Fruit fly (Drosophila melanogaster) whole organism, embryonic: ENCODE measurements around the gene CG15882.

ENCODE experiments used
- CG10267 ChIP-seq: fragments of 200-800 bp; sonication (Bioruptor generic); optimal IDR thresholded peaks from 2 replicates; lab custom pipeline; 2018; ENCODE audit warnings: missing biosample characterization, mild to moderate bottlenecking, missing genetic modification characterization, moderate library complexity
- CG10654 ChIP-seq: fragments of 200-800 bp; sonication (Bioruptor generic); optimal IDR thresholded peaks from 2 replicates; lab custom pipeline; 2016; ENCODE audit warnings: missing biosample characterization, missing genetic modification characterization
- CG12391 ChIP-seq: fragments of 200-800 bp; sonication (Bioruptor generic); optimal IDR thresholded peaks from 3 replicates; lab custom pipeline; 2018; ENCODE audit warnings: missing biosample characterization, mild to moderate bottlenecking, missing genetic modification characterization, moderate library complexity
- CG15479 ChIP-seq: fragments of 200-800 bp; sonication (Bioruptor generic); optimal IDR thresholded peaks from 3 replicates; lab custom pipeline; 2019; ENCODE audit warnings: missing biosample characterization, mild to moderate bottlenecking, missing genetic modification characterization, moderate library complexity
- CG15696 ChIP-seq: fragments of 200-800 bp; sonication (Bioruptor generic); optimal IDR thresholded peaks from 2 replicates; lab custom pipeline; 2019; ENCODE audit warnings: missing biosample characterization, mild to moderate bottlenecking, missing genetic modification characterization, moderate library complexity
- CG16815 ChIP-seq: fragments of 200-800 bp; sonication (Bioruptor generic); optimal IDR thresholded peaks from 3 replicates; lab custom pipeline; 2017; ENCODE audit warnings: missing biosample characterization, mild to moderate bottlenecking, missing genetic modification characterization
- CG17385 ChIP-seq: fragments of 200-800 bp; sonication (Bioruptor generic); optimal IDR thresholded peaks from 3 replicates; lab custom pipeline; 2018; ENCODE audit warnings: missing biosample characterization, mild to moderate bottlenecking, missing genetic modification characterization
- CG17568 ChIP-seq: fragments of 200-800 bp; sonication (Bioruptor generic); optimal IDR thresholded peaks from 2 replicates; lab custom pipeline; 2018; ENCODE audit warnings: missing biosample characterization, mild to moderate bottlenecking, missing genetic modification characterization, moderate library complexity
- CG17829 ChIP-seq: fragments of 200-800 bp; optimal IDR thresholded peaks from 2 replicates; lab custom pipeline; 2019; ENCODE audit warnings: missing biosample characterization, mild to moderate bottlenecking, missing genetic modification characterization, moderate library complexity
- CG18599 ChIP-seq: fragments of 200-800 bp; sonication (Bioruptor generic); optimal IDR thresholded peaks from 3 replicates; lab custom pipeline; 2017; ENCODE audit warnings: missing biosample characterization, missing genetic modification characterization, mild to moderate bottlenecking, moderate library complexity, missing genetic modification reagents
- CG31224 ChIP-seq: fragments of 200-800 bp; sonication (Bioruptor generic); IDR thresholded peaks from 2 replicates; pipeline ENCODE4 v1.3.6; 2022; ENCODE audit warnings: missing biosample characterization, missing genetic modification characterization
- CG42726 ChIP-seq: fragments of 200-800 bp; sonication (Bioruptor generic); IDR thresholded peaks from 2 replicates; pipeline ENCODE4 v1.3.6; 2022; ENCODE audit warnings: missing biosample characterization, missing genetic modification characterization; ENCODE audit not compliant: partially characterized antibody
- CG4282 ChIP-seq: fragments of 200-800 bp; sonication (Bioruptor generic); optimal IDR thresholded peaks from 2 replicates; lab custom pipeline; 2016; ENCODE audit warnings: missing biosample characterization, missing genetic modification characterization
- CG8281 ChIP-seq: fragments of 200-800 bp; sonication (Bioruptor generic); optimal IDR thresholded peaks from 2 replicates; lab custom pipeline; 2018; ENCODE audit warnings: missing biosample characterization, mild to moderate bottlenecking, missing genetic modification characterization, moderate library complexity
- CTCF ChIP-seq: fragments of 200-800 bp; sonication (Bioruptor generic); optimal IDR thresholded peaks from 2 replicates; lab custom pipeline; 2017; ENCODE audit warnings: missing biosample characterization, mild to moderate bottlenecking, missing genetic modification characterization, moderate library complexity
- Dad ChIP-seq: fragments of 200-800 bp; sonication (Bioruptor generic); optimal IDR thresholded peaks from 3 replicates; lab custom pipeline; 2016; ENCODE audit warnings: missing biosample characterization, missing genetic modification characterization
- Dref ChIP-seq: fragments of 200-800 bp; sonication (Bioruptor generic); IDR thresholded peaks from 2 replicates; pipeline ENCODE4 v1.3.6; 2022; ENCODE audit warnings: missing biosample characterization, missing genetic modification characterization
- E2f1 ChIP-seq: fragments of 200-800 bp; sonication (Bioruptor generic); IDR thresholded peaks from 2 replicates; pipeline ENCODE4 v1.3.6; 2022; ENCODE audit warnings: missing biosample characterization, missing genetic modification characterization
- Ets97D ChIP-seq: fragments of 200-800 bp; sonication (Bioruptor generic); optimal IDR thresholded peaks from 3 replicates; lab custom pipeline; 2016; ENCODE audit warnings: missing biosample characterization, missing genetic modification characterization
- GATAe ChIP-seq: fragments of 200-800 bp; sonication (Bioruptor generic); conservative IDR thresholded peaks from 2 replicates; pipeline ENCODE4 v1.3.6; 2022; ENCODE audit warnings: missing biosample characterization, missing genetic modification characterization
- Hr3 ChIP-seq: fragments of 200-800 bp; sonication (Bioruptor generic); optimal IDR thresholded peaks from 3 replicates; lab custom pipeline; 2016; ENCODE audit warnings: missing biosample characterization, missing genetic modification characterization
- Hr39 ChIP-seq: fragments of >200 bp; optimal IDR thresholded peaks from 2 replicates; lab custom pipeline; 2017
- Lim3 ChIP-seq: fragments of 200-800 bp; sonication (Bioruptor generic); IDR thresholded peaks from 2 replicates; pipeline ENCODE4 v1.3.6; 2022; ENCODE audit warnings: missing biosample characterization, missing genetic modification characterization
- Mad ChIP-seq: fragments of 200-800 bp; sonication (Bioruptor generic); optimal IDR thresholded peaks from 2 replicates; lab custom pipeline; 2016; ENCODE audit warnings: missing biosample characterization, missing genetic modification characterization
- Meics ChIP-seq: fragments of 200-800 bp; sonication (Bioruptor generic); optimal IDR thresholded peaks from 2 replicates; lab custom pipeline; 2017; ENCODE audit warnings: missing biosample characterization, mild to moderate bottlenecking, missing genetic modification characterization
- NFAT ChIP-seq: fragments of 200-800 bp; sonication (Bioruptor generic); IDR thresholded peaks from 2 replicates; pipeline ENCODE4 v1.3.6; 2022; ENCODE audit warnings: missing biosample characterization, missing genetic modification characterization
- Oaz ChIP-seq: fragments of 200-800 bp; sonication (Bioruptor generic); IDR thresholded peaks from 2 replicates; pipeline ENCODE4 v1.3.6; 2022; ENCODE audit warnings: missing biosample characterization, missing genetic modification characterization
- Ptx1 ChIP-seq: fragments of 200-800 bp; sonication (Bioruptor generic); IDR thresholded peaks from 2 replicates; pipeline ENCODE4 v1.3.6; 2022; ENCODE audit warnings: missing biosample characterization, missing genetic modification characterization
- Rfx ChIP-seq: fragments of 200-800 bp; sonication (Bioruptor generic); IDR thresholded peaks from 2 replicates; pipeline ENCODE4 v1.3.6; 2022; ENCODE audit warnings: missing biosample characterization, missing genetic modification characterization
- Ssrp ChIP-seq: fragments of 200-800 bp; sonication (Bioruptor generic); optimal IDR thresholded peaks from 2 replicates; lab custom pipeline; 2018; ENCODE audit warnings: missing biosample characterization, mild to moderate bottlenecking, missing genetic modification characterization, moderate library complexity
- bab2 ChIP-seq: fragments of 200-800 bp; sonication (Bioruptor generic); optimal IDR thresholded peaks from 2 replicates; lab custom pipeline; 2016; ENCODE audit warnings: missing biosample characterization, missing genetic modification characterization
- br ChIP-seq: fragments of >200 bp; optimal IDR thresholded peaks from 2 replicates; lab custom pipeline; 2017
- chn ChIP-seq: fragments of 200-800 bp; sonication (Bioruptor generic); optimal IDR thresholded peaks from 2 replicates; lab custom pipeline; 2016; ENCODE audit warnings: missing biosample characterization, missing genetic modification characterization
- ci ChIP-seq: fragments of 200-800 bp; sonication (Bioruptor generic); IDR thresholded peaks from 3 replicates; pipeline ENCODE4 v1.3.6; 2022; ENCODE audit warnings: missing biosample characterization, missing genetic modification characterization
- da ChIP-seq: fragments of 200-800 bp; sonication (Bioruptor generic); optimal IDR thresholded peaks from 2 replicates; lab custom pipeline; 2016; ENCODE audit warnings: missing biosample characterization, missing genetic modification characterization
- emc ChIP-seq: fragments of 200-800 bp; sonication (Bioruptor generic); optimal IDR thresholded peaks from 2 replicates; lab custom pipeline; 2016; ENCODE audit warnings: missing biosample characterization, missing genetic modification characterization
- en ChIP-seq: fragments of 200-800 bp; sonication (Bioruptor generic); optimal IDR thresholded peaks from 2 replicates; lab custom pipeline; 2016; ENCODE audit warnings: missing biosample characterization, missing genetic modification characterization
- fd96Cb ChIP-seq: fragments of 200-800 bp; sonication (Bioruptor generic); optimal IDR thresholded peaks from 2 replicates; lab custom pipeline; 2018; ENCODE audit warnings: missing biosample characterization, mild to moderate bottlenecking, missing genetic modification characterization, moderate library complexity
- gce ChIP-seq: fragments of 200-800 bp; sonication (Bioruptor generic); IDR thresholded peaks from 3 replicates; pipeline ENCODE4 v1.3.6; 2022; ENCODE audit warnings: missing biosample characterization, missing genetic modification characterization
- gcm2 ChIP-seq: fragments of 200-800 bp; sonication (Bioruptor generic); optimal IDR thresholded peaks from 2 replicates; lab custom pipeline; 2016; ENCODE audit warnings: missing biosample characterization, missing genetic modification characterization
- gsb ChIP-seq: fragments of 200-800 bp; sonication (Bioruptor generic); IDR thresholded peaks from 2 replicates; pipeline ENCODE4 v1.3.6; 2022; ENCODE audit warnings: missing biosample characterization, missing genetic modification characterization
- lab ChIP-seq: fragments of 200-800 bp; sonication (Bioruptor generic); optimal IDR thresholded peaks from 3 replicates; lab custom pipeline; 2017; ENCODE audit warnings: missing biosample characterization, missing genetic modification characterization, mild to moderate bottlenecking, moderate library complexity, missing genetic modification reagents
- lbe ChIP-seq: fragments of 200-800 bp; sonication (Bioruptor generic); optimal IDR thresholded peaks from 2 replicates; lab custom pipeline; 2016; ENCODE audit warnings: missing biosample characterization, mild to moderate bottlenecking, missing genetic modification characterization
- maf-S ChIP-seq: fragments of 200-800 bp; sonication (Bioruptor generic); optimal IDR thresholded peaks from 2 replicates; lab custom pipeline; 2016; ENCODE audit warnings: missing biosample characterization, missing genetic modification characterization
- pita ChIP-seq: fragments of 200-800 bp; sonication (Bioruptor generic); optimal IDR thresholded peaks from 2 replicates; lab custom pipeline; 2017; ENCODE audit warnings: missing biosample characterization, mild to moderate bottlenecking, missing genetic modification characterization
- prd ChIP-seq, 3 experiments: fragments of >200 bp in 2 of 3; fragments of 200-800 bp in 1 of 3; sonication (Bioruptor generic) in 1 of 3; optimal IDR thresholded peaks in 2 of 3; IDR thresholded peaks in 1 of 3; 2 replicates in 2 of 3; 3 replicates in 1 of 3; pipeline versions ENCODE4 v1.3.6 to Lab custom; 2017 to 2022; ENCODE audit warnings: missing biosample characterization in 1 of 3, missing genetic modification characterization in 1 of 3
- sc ChIP-seq, 3 experiments: fragments of >200 bp in 2 of 3; fragments of 200-800 bp in 1 of 3; sonication (Bioruptor generic) in 1 of 3; optimal IDR thresholded peaks; 2 replicates in 2 of 3; 3 replicates in 1 of 3; lab custom pipeline; 2017; ENCODE audit warnings: mild to moderate bottlenecking in 1 of 3, missing biosample characterization in 1 of 3, missing genetic modification characterization in 1 of 3, missing genetic modification reagents in 1 of 3
- sd ChIP-seq: fragments of 200-800 bp; sonication (Bioruptor generic); optimal IDR thresholded peaks from 3 replicates; lab custom pipeline; 2018; ENCODE audit warnings: missing biosample characterization, mild to moderate bottlenecking, missing genetic modification characterization, moderate library complexity
- sim ChIP-seq: fragments of 200-800 bp; sonication (Bioruptor generic); IDR thresholded peaks from 2 replicates; pipeline ENCODE4 v1.3.6; 2022; ENCODE audit warnings: missing biosample characterization, missing genetic modification characterization
- slp2 ChIP-seq: fragments of 200-800 bp; sonication (Bioruptor generic); optimal IDR thresholded peaks from 2 replicates; lab custom pipeline; 2016; ENCODE audit warnings: missing biosample characterization, missing genetic modification characterization
- toy ChIP-seq: fragments of 200-800 bp; sonication (Bioruptor generic); IDR thresholded peaks from 2 replicates; pipeline ENCODE4 v1.3.6; 2022; ENCODE audit warnings: missing biosample characterization, missing genetic modification characterization
- twi ChIP-seq: fragments of 200-800 bp; optimal IDR thresholded peaks from 2 replicates; lab custom pipeline; 2019; ENCODE audit warnings: missing biosample characterization, mild to moderate bottlenecking, missing genetic modification characterization, moderate library complexity

CG15882 gene

DNA sequence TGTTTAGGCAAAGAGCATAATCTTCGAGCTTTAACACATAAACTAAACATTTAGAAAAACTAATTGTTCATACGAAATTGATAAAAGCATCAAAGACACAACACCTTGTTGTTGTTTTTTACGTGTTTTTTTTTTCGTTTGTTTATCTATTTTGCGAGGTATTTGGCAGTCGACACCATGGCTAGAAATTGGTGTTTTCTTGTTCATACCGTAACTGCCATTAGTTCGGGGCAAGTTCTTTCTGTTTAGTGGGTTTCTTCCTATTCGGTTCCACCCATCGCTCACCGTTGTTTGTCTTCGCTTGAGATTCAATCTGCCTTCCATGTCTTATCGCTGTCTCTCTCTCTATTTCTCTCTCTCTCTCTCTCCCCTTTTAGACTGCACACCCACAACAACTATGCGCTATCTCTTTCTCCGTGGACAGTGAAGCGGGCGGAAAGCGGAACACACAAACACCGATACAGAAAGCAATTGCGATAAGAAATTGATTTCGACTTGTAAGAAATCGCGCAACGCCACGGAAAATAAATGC, 22.3 kb upstream of the CG15882 start (continued):
- no peak for TF ChIP-seq CG16815 (GFP tag; lab: Kevin White, UChicago)
- TF ChIP-seq lbe, result no peak
- no peak for TF ChIP-seq da (GFP tag; lab: Kevin White, UChicago)
- peak; percentile 42 for TF ChIP-seq sd (tag; lab: Kevin White, UChicago)
- TF ChIP-seq NFAT, result no peak
- no peak for TF ChIP-seq CG17829 (tag; lab: Kevin White, UChicago)
- TF ChIP-seq Dad, result peak; percentile 53
- TF ChIP-seq CG8281 (tag; lab: Kevin White, UChicago), result no peak
- peak; percentile 80 for TF ChIP-seq bab2 (GFP tag; lab: Kevin White, UChicago)
- TF ChIP-seq CG4282 (GFP tag; lab: Kevin White, UChicago), result no peak
- TF ChIP-seq pita, result no peak
- no peak for TF ChIP-seq CG31224
- TF ChIP-seq Hr3, result peak; percentile 20
- peak; percentile 89 for TF ChIP-seq GATAe (GFP tag; lab: Robert Waterston, UW)
- TF ChIP-seq prd (optimal IDR thresholded peaks at IDR 0.05; lab: Kevin White, UChicago), result no peak
- peak; percentile 24; the same call in 1 of the 3 replicates for TF ChIP-seq prd (GFP tag; IDR thresholded peaks at IDR 0.05; lab: Robert Waterston, UW)
- no peak for TF ChIP-seq Lim3
- no peak for TF ChIP-seq Hr39 (lab: Kevin White, UChicago)
- peak; percentile 69 for TF ChIP-seq CG15479 (GFP tag; lab: Kevin White, UChicago)
- TF ChIP-seq CG12391 (tag; lab: Kevin White, UChicago), result no peak
- TF ChIP-seq chn (GFP tag; lab: Kevin White, UChicago), result no peak
- peak; percentile 22 for TF ChIP-seq fd96Cb (tag; lab: Kevin White, UChicago)
- no peak for TF ChIP-seq en (GFP tag; lab: Kevin White, UChicago)
- TF ChIP-seq CG10267 (tag; lab: Kevin White, UChicago), result no peak
- TF ChIP-seq gcm2 (GFP tag; lab: Kevin White, UChicago), result no peak
- peak; percentile 25 for TF ChIP-seq lab (GFP tag; lab: Kevin White, UChicago)
- no peak for TF ChIP-seq twi (tag; lab: Kevin White, UChicago)
- TF ChIP-seq slp2 (GFP tag; lab: Kevin White, UChicago), result no peak
- no peak for TF ChIP-seq toy (GFP tag; lab: Robert Waterston, UW)
- no peak for TF ChIP-seq E2f1
- no peak for TF ChIP-seq Dref (GFP tag; lab: Robert Waterston, UW)
- TF ChIP-seq CTCF (GFP tag; lab: Kevin White, UChicago), result no peak
- no peak for TF ChIP-seq CG42726 (GFP tag; lab: Robert Waterston, UW)
- no peak for TF ChIP-seq gsb (GFP tag; lab: Robert Waterston, UW)
- no peak for TF ChIP-seq sim
- TF ChIP-seq Ets97D (GFP tag; lab: Kevin White, UChicago), result peak; percentile 13
- no peak for TF ChIP-seq CG10654 (GFP tag; lab: Kevin White, UChicago)
- TF ChIP-seq CG17385, result no peak
- peak; percentile 17 for TF ChIP-seq Ssrp (tag; lab: Kevin White, UChicago)
- TF ChIP-seq Rfx, result no peak
- no peak for TF ChIP-seq sc (optimal IDR thresholded peaks at IDR 0.05; lab: Kevin White, UChicago)
- no peak for TF ChIP-seq sc (GFP tag; optimal IDR thresholded peaks at IDR 0.05; lab: Kevin White, UChicago)
- no peak for TF ChIP-seq CG15696 (tag; lab: Kevin White, UChicago)
- TF ChIP-seq gce (GFP tag; lab: Robert Waterston, UW), result no peak
- TF ChIP-seq br, result no peak
- TF ChIP-seq Oaz (GFP tag; lab: Robert Waterston, UW), result no peak
- TF ChIP-seq emc (GFP tag; lab: Kevin White, UChicago), result no peak
- TF ChIP-seq ci (GFP tag; lab: Robert Waterston, UW), result 0 out of 3 replicates have a peak, but pooled peaks have one; percentile 25
- peak; percentile 23 for TF ChIP-seq Meics
- no peak for TF ChIP-seq Mad (GFP tag; lab: Kevin White, UChicago)
- TF ChIP-seq Ptx1 (GFP tag; lab: Robert Waterston, UW), result peak; percentile 48
- TF ChIP-seq CG17568 (GFP tag; lab: Kevin White, UChicago), result no peak
- TF ChIP-seq CG18599, result peak; percentile 23
- no peak for TF ChIP-seq maf-S
